Fruit fly (Drosophila melanogaster) whole organism, prepupa: ENCODE results near the gene TbCMF46.
A peak's percentile ranks its signal among the peaks of the same experiment; 100 is the strongest.

Experiments used
- CG10631 ChIP-seq: fragments of 200-800 bp; sonication (Bioruptor generic); optimal IDR thresholded peaks from 2 replicates; lab custom pipeline; 2016; ENCODE audit warnings: missing biosample characterization, missing genetic modification characterization
- CG10669 ChIP-seq: fragments of 200-800 bp; sonication (Bioruptor generic); optimal IDR thresholded peaks from 3 replicates; lab custom pipeline; 2018; ENCODE audit warnings: missing biosample characterization, mild to moderate bottlenecking, missing genetic modification characterization, moderate library complexity
- CG11294 ChIP-seq: fragments of 200-800 bp; sonication (Bioruptor generic); IDR thresholded peaks from 2 replicates; pipeline ENCODE4 v1.3.6; 2022; ENCODE audit warnings: missing biosample characterization, missing genetic modification characterization
- CG11902 ChIP-seq: fragments of 200-800 bp; sonication (Bioruptor generic); optimal IDR thresholded peaks from 3 replicates; lab custom pipeline; 2016; ENCODE audit warnings: missing biosample characterization, missing genetic modification characterization
- CG15336 ChIP-seq: fragments of 200-800 bp; sonication (Bioruptor generic); IDR thresholded peaks from 2 replicates; pipeline ENCODE4 v1.3.6; 2022; ENCODE audit warnings: missing biosample characterization, missing genetic modification characterization
- CG1621 ChIP-seq: fragments of 200-800 bp; sonication (Bioruptor generic); optimal IDR thresholded peaks from 3 replicates; lab custom pipeline; 2018; ENCODE audit warnings: missing biosample characterization, mild to moderate bottlenecking, missing genetic modification characterization
- CG16779 ChIP-seq: fragments of 200-800 bp; sonication (Bioruptor generic); optimal IDR thresholded peaks from 3 replicates; lab custom pipeline; 2017; ENCODE audit warnings: missing biosample characterization, mild to moderate bottlenecking, missing genetic modification characterization
- CG3032 ChIP-seq: fragments of 200-800 bp; optimal IDR thresholded peaks from 2 replicates; lab custom pipeline; 2019; ENCODE audit warnings: missing biosample characterization, mild to moderate bottlenecking, missing genetic modification characterization, moderate library complexity
- CG31627 ChIP-seq: fragments of 200-800 bp; sonication (Bioruptor generic); optimal IDR thresholded peaks from 3 replicates; lab custom pipeline; 2016; ENCODE audit warnings: missing biosample characterization, missing genetic modification characterization
- CG34406 ChIP-seq: fragments of 200-800 bp; sonication (Bioruptor generic); optimal IDR thresholded peaks from 3 replicates; lab custom pipeline; 2016; ENCODE audit warnings: missing biosample characterization, missing genetic modification characterization
- CG3919 ChIP-seq: fragments of 200-800 bp; sonication (Bioruptor generic); optimal IDR thresholded peaks from 3 replicates; lab custom pipeline; 2016; ENCODE audit warnings: missing biosample characterization, missing genetic modification characterization
- CG6163 ChIP-seq: fragments of 200-800 bp; sonication (Bioruptor generic); IDR thresholded peaks from 3 replicates; pipeline ENCODE4 v1.3.6; 2022; ENCODE audit warnings: missing biosample characterization, missing genetic modification characterization
- CG6276 ChIP-seq: fragments of 200-800 bp; sonication (Bioruptor generic); optimal IDR thresholded peaks from 2 replicates; lab custom pipeline; 2017; ENCODE audit warnings: missing biosample characterization, mild to moderate bottlenecking, missing genetic modification characterization
- CG6808 ChIP-seq: fragments of 200-800 bp; sonication (Bioruptor generic); optimal IDR thresholded peaks from 3 replicates; lab custom pipeline; 2017; ENCODE audit warnings: missing biosample characterization, missing genetic modification characterization, mild to moderate bottlenecking, moderate library complexity, missing genetic modification reagents
- CG6854 ChIP-seq: fragments of 200-800 bp; sonication (Bioruptor generic); optimal IDR thresholded peaks from 2 replicates; lab custom pipeline; 2017; ENCODE audit warnings: missing biosample characterization, mild to moderate bottlenecking, missing genetic modification characterization
- CG7368 ChIP-seq: fragments of 200-800 bp; sonication (Bioruptor generic); optimal IDR thresholded peaks from 3 replicates; lab custom pipeline; 2016; ENCODE audit warnings: missing biosample characterization, missing genetic modification characterization
- CG8119 ChIP-seq: fragments of 200-800 bp; sonication (Bioruptor generic); IDR thresholded peaks from 3 replicates; pipeline ENCODE4 v1.3.6; 2022; ENCODE audit warnings: missing biosample characterization, missing genetic modification characterization
- CG8319 ChIP-seq: fragments of 200-800 bp; sonication (Bioruptor generic); optimal IDR thresholded peaks from 3 replicates; lab custom pipeline; 2016; ENCODE audit warnings: missing biosample characterization, missing genetic modification characterization
- CG8632 ChIP-seq: fragments of 200-800 bp; sonication (Bioruptor generic); optimal IDR thresholded peaks from 3 replicates; lab custom pipeline; 2016; ENCODE audit warnings: missing biosample characterization, missing genetic modification characterization
- Eip78C ChIP-seq: fragments of 200-800 bp; sonication (Bioruptor generic); peaks from one replicate; lab custom pipeline; 2016; ENCODE audit warnings: missing biosample characterization, missing genetic modification characterization
- Eip93F ChIP-seq: fragments of 200-800 bp; sonication (Bioruptor generic); optimal IDR thresholded peaks from 2 replicates; lab custom pipeline; 2016; ENCODE audit warnings: missing biosample characterization, mild to moderate bottlenecking, missing genetic modification characterization
- Ets21C ChIP-seq: fragments of 200-800 bp; sonication (Bioruptor generic); optimal IDR thresholded peaks from 3 replicates; lab custom pipeline; 2016; ENCODE audit warnings: missing biosample characterization, missing genetic modification characterization
- Ets96B ChIP-seq: fragments of 200-800 bp; optimal IDR thresholded peaks from 2 replicates; lab custom pipeline; 2019; ENCODE audit warnings: missing biosample characterization, mild to moderate bottlenecking, missing genetic modification characterization, moderate library complexity
- Hr39 ChIP-seq: fragments of 200-800 bp; sonication (Bioruptor generic); optimal IDR thresholded peaks from 2 replicates; lab custom pipeline; 2016; ENCODE audit warnings: missing biosample characterization, missing genetic modification characterization
- Hr4 ChIP-seq: fragments of 200-800 bp; sonication (Bioruptor generic); optimal IDR thresholded peaks from 3 replicates; lab custom pipeline; 2016; ENCODE audit warnings: missing biosample characterization, missing genetic modification characterization
- Lpt ChIP-seq: fragments of 200-800 bp; sonication (Bioruptor generic); optimal IDR thresholded peaks from 3 replicates; lab custom pipeline; 2016; ENCODE audit warnings: missing biosample characterization, missing genetic modification characterization
- Met ChIP-seq: fragments of 200-800 bp; sonication (Bioruptor generic); optimal IDR thresholded peaks from 3 replicates; lab custom pipeline; 2016; ENCODE audit warnings: missing biosample characterization, missing genetic modification characterization
- Sox102F ChIP-seq: fragments of 200-800 bp; sonication (Bioruptor generic); optimal IDR thresholded peaks from 2 replicates; lab custom pipeline; 2016; ENCODE audit warnings: missing biosample characterization, mild to moderate bottlenecking, missing genetic modification characterization
- Sox14 ChIP-seq: fragments of 200-800 bp; sonication (Bioruptor generic); optimal IDR thresholded peaks from 3 replicates; lab custom pipeline; 2016; ENCODE audit warnings: missing biosample characterization, missing genetic modification characterization
- Sox15 ChIP-seq: fragments of 200-800 bp; sonication (Bioruptor generic); optimal IDR thresholded peaks from 3 replicates; lab custom pipeline; 2016; ENCODE audit warnings: missing biosample characterization, missing genetic modification characterization
- achi ChIP-seq: fragments of 200-800 bp; sonication (Bioruptor generic); optimal IDR thresholded peaks from 3 replicates; lab custom pipeline; 2016; ENCODE audit warnings: missing biosample characterization, missing genetic modification characterization
- acj6 ChIP-seq: fragments of 200-800 bp; sonication (Bioruptor generic); optimal IDR thresholded peaks from 3 replicates; lab custom pipeline; 2016; ENCODE audit warnings: missing biosample characterization, missing genetic modification characterization
- cyc ChIP-seq: fragments of 200-800 bp; sonication (Bioruptor generic); optimal IDR thresholded peaks from 3 replicates; lab custom pipeline; 2016; ENCODE audit warnings: missing biosample characterization, missing genetic modification characterization
- dsx ChIP-seq: fragments of 200-800 bp; optimal IDR thresholded peaks from 3 replicates; lab custom pipeline; 2019; ENCODE audit warnings: missing biosample characterization, mild to moderate bottlenecking, missing genetic modification characterization, moderate library complexity; ENCODE audit not compliant: poor library complexity, severe bottlenecking
- eg ChIP-seq: fragments of 200-800 bp; sonication (Bioruptor generic); IDR thresholded peaks from 3 replicates; pipeline ENCODE4 v1.3.6; 2022; ENCODE audit warnings: missing biosample characterization, missing genetic modification characterization
- fkh ChIP-seq: fragments of 200-800 bp; sonication (Bioruptor generic); optimal IDR thresholded peaks from 3 replicates; lab custom pipeline; 2017; ENCODE audit warnings: missing biosample characterization, mild to moderate bottlenecking, missing genetic modification characterization, moderate library complexity
- lz ChIP-seq: fragments of 200-800 bp; sonication (Bioruptor generic); optimal IDR thresholded peaks from 3 replicates; lab custom pipeline; 2016; ENCODE audit warnings: missing biosample characterization, missing genetic modification characterization
- salr ChIP-seq, 2 experiments: fragments of 200-800 bp; sonication (Bioruptor generic); optimal IDR thresholded peaks; 3 replicates each; lab custom pipeline; 2016 to 2018; ENCODE audit warnings: missing biosample characterization in 2 of 2, missing genetic modification characterization in 2 of 2, mild to moderate bottlenecking in 1 of 2
- spab ChIP-seq: fragments of 200-800 bp; sonication (Bioruptor generic); optimal IDR thresholded peaks from 2 replicates; lab custom pipeline; 2017; ENCODE audit warnings: missing biosample characterization, mild to moderate bottlenecking, missing genetic modification characterization, missing genetic modification reagents
- ss ChIP-seq, 2 experiments: fragments of 200-800 bp; sonication (Bioruptor generic); optimal IDR thresholded peaks; 2 replicates in 1 of 2; 3 replicates in 1 of 2; lab custom pipeline; 2017 to 2018; ENCODE audit warnings: mild to moderate bottlenecking in 2 of 2, missing biosample characterization in 2 of 2, missing genetic modification characterization in 2 of 2, moderate library complexity in 1 of 2
- svp ChIP-seq: fragments of 200-800 bp; sonication (Bioruptor generic); peaks from one replicate; lab custom pipeline; 2016; ENCODE audit warnings: missing biosample characterization, missing genetic modification characterization
- vri ChIP-seq: fragments of 200-800 bp; sonication (Bioruptor generic); optimal IDR thresholded peaks from 3 replicates; lab custom pipeline; 2016; ENCODE audit warnings: missing biosample characterization, mild to moderate bottlenecking, missing genetic modification characterization

The TbCMF46 gene

DNA sequence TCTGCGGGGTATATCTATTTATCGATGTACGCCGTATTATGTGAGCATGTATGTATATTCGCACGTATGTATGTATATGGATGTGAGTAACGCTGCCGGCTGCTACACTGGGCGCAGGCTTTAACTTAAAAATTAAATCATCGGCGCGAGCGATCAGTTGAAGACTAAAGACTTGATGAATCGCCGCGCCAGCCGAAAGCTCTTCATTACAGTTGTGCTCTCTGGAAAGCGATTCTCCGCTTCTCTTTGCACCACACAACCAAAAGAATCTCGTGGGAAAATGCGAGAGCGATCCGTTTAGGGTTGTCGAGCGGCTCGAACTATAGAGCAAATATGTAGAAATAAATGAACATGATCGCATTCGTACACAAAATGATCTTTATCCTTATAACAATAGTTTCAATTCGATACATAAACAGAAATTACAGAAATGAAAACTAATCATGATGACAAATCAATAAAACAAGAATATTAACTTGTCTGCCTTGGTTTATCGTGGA lies 16.1 kb downstream of the TbCMF46 start, which contains the start of gene CG13124 (continued):
- TF ChIP-seq CG8119 (peak; percentile 25; the same call in 1 of the 3 replicates), CG11902 (no peak), CG31627 (GFP tag; lab: Kevin White, UChicago) (no peak), CG6163 (0 out of 3 replicates have a peak, but pooled peaks have one; percentile 39), acj6 (GFP tag; lab: Kevin White, UChicago) (peak; percentile 9), CG6808 (GFP tag; lab: Kevin White, UChicago) (peak; percentile 7), CG11294 (no peak), Met (no peak), spab (GFP tag; lab: Kevin White, UChicago) (no peak), dsx (GFP tag; lab: Kevin White, UChicago) (no peak), achi (GFP tag; lab: Kevin White, UChicago) (peak; percentile 28), cyc (GFP tag; lab: Kevin White, UChicago) (no peak)
- TF ChIP-seq, all 60 proteins: peak for 24

DNA sequence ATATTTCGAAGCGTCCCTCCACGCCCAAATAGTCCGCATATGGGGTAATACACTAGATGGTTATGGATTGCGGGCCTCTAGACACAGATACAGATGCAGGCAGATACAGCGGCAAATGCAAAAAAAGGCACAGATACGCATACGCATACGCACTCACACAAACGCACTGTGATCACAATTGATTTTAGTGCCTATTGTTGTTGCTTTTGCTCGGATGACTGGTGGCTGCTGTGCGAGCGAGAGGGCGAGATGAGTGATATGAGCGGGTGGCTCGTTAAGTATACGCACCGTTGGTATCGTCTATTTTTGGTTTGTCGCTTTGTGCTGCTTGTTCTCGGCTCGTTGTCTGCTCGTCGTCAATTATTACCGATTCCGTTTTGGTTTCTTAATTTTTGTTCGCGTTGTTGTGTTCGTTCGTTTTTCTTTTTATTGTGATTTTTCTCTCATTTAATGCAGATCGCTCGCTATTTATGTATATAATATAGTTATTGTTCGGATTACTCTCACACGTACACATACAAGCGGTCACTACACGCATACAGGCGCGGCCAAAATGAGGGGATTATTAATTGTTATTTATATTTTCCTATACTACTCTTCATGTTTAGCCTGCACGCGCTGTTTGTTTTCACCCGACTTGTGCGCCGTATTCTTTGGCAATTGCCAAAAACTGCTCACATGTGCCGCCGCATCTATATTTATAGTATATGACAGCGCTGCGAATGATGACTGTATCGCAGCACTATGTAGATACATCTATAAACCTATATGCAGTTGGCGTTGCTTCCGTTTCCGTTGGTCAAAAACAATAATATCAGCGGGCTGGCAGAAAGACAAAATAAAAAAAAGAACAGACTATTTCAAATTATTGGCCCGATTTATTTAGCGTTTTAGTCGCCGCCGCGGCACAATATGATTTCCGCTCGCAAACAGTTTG lies 17.1 kb downstream of the TbCMF46 start:
- no peak for TF ChIP-seq spab (GFP tag; lab: Kevin White, UChicago)
- TF ChIP-seq svp, result no peak
- TF ChIP-seq CG6808 (GFP tag; lab: Kevin White, UChicago), result peak; percentile 29
- peak; percentile 76 for TF ChIP-seq Eip78C (GFP tag; lab: Kevin White, UChicago)
- TF ChIP-seq CG6163, result peak; percentile 47; the same call in 2 of the 3 replicates
- 0 out of 3 replicates have a peak, but pooled peaks have one; percentile 24 for TF ChIP-seq eg (GFP tag; lab: Robert Waterston, UW)
- TF ChIP-seq fkh (GFP tag; lab: Kevin White, UChicago), result peak; percentile 37
- peak; percentile 38 for TF ChIP-seq CG1621
- peak; percentile 5 for TF ChIP-seq CG3919 (GFP tag; lab: Kevin White, UChicago)
- no peak for TF ChIP-seq CG34406 (GFP tag; lab: Kevin White, UChicago)
- peak; percentile 30 for TF ChIP-seq dsx (GFP tag; lab: Kevin White, UChicago)
- peak in 1 of 2 experiments; percentile 22 for TF ChIP-seq salr (GFP tag; optimal IDR thresholded peaks at IDR 0.05; lab: Kevin White, UChicago)
- TF ChIP-seq Sox15 (GFP tag; lab: Kevin White, UChicago), result no peak
- TF ChIP-seq CG10669 (GFP tag; lab: Kevin White, UChicago), result peak; percentile 2
- peak; percentile 36 to 37 for TF ChIP-seq ss (GFP tag; optimal IDR thresholded peaks at IDR 0.05; lab: Kevin White, UChicago)
- TF ChIP-seq, all 60 proteins: peak for 11

DNA sequence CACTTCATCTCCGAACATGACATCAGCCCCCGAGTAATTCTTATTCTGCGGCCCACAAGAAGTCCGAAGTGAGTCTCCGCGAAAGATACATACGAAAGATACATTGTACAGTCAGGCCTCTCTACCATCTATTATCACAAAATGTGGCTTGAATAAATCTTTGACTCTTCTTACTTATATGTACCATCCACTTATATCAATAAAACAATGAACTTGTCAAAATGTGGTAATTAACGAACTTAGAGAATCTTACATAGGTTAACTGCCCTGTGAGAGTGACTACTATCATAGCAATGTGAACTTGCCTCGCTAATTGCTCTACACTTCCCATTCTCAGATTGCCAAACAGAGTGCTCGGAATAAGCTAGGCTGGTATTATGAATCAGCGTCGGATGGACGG lies 18.0 kb downstream of the TbCMF46 start:
- TF ChIP-seq CG31627 (GFP tag; lab: Kevin White, UChicago) (no peak), Sox14 (GFP tag; lab: Kevin White, UChicago) (no peak), Hr4 (GFP tag; lab: Kevin White, UChicago) (peak; percentile 39), acj6 (GFP tag; lab: Kevin White, UChicago) (no peak), achi (GFP tag; lab: Kevin White, UChicago) (peak; percentile 30), CG6854 (GFP tag; lab: Kevin White, UChicago) (no peak), CG11902 (no peak), Met (no peak), dsx (GFP tag; lab: Kevin White, UChicago) (peak; percentile 6), CG8119 (no peak), CG7368 (GFP tag; lab: Kevin White, UChicago) (peak; percentile 7), CG15336 (GFP tag; lab: Robert Waterston, UW) (peak; percentile 50; the same call in 1 of the 2 replicates), CG10669 (GFP tag; lab: Kevin White, UChicago) (peak; percentile 32), CG8319 (GFP tag; lab: Kevin White, UChicago) (no peak), Hr39 (GFP tag; lab: Kevin White, UChicago) (no peak), Lpt (GFP tag; lab: Kevin White, UChicago) (no peak), CG6276 (GFP tag; lab: Kevin White, UChicago) (peak; percentile 29), Ets96B (tag; lab: Kevin White, UChicago) (peak; percentile 53), CG3919 (GFP tag; lab: Kevin White, UChicago) (peak; percentile 22), lz (GFP tag; lab: Kevin White, UChicago) (no peak), Sox102F (GFP tag; lab: Kevin White, UChicago) (no peak), CG1621 (no peak), CG10631 (GFP tag; lab: Kevin White, UChicago) (peak; percentile 18), Ets21C (no peak), vri (GFP tag; lab: Kevin White, UChicago) (no peak), Eip93F (GFP tag; lab: Kevin White, UChicago) (no peak), eg (GFP tag; lab: Robert Waterston, UW) (peak; percentile 74), Eip78C (GFP tag; lab: Kevin White, UChicago) (peak; percentile 71), CG34406 (GFP tag; lab: Kevin White, UChicago) (no peak), CG3032 (tag; lab: Kevin White, UChicago) (peak; percentile 47), CG11294 (peak; percentile 66), CG8632 (GFP tag; lab: Kevin White, UChicago) (no peak), CG16779 (tag; lab: Kevin White, UChicago) (no peak)
